Worm (Caenorhabditis elegans) whole organism, L3 larva: ENCODE data around the gene C03G6.17.
A peak's percentile ranks its signal among the peaks of the same experiment; 100 is the strongest.

ENCODE experiments used
- ZK546.5 ChIP-seq: sonication (generic microtip); optimal IDR thresholded peaks from 2 replicates; lab custom pipeline; 2017; ENCODE audit warnings: missing biosample characterization, missing genetic modification characterization
- aly-2 ChIP-seq: fragments of 150-350 bp; optimal IDR thresholded peaks from 2 replicates; lab custom pipeline; 2014; ENCODE audit warnings: missing biosample characterization, missing genetic modification characterization
- ama-1 ChIP-seq: fragments of 150-350 bp; optimal IDR thresholded peaks from 2 replicates; lab custom pipeline; 2018
- ceh-16 ChIP-seq: sonication (generic microtip); optimal IDR thresholded peaks from 2 replicates; lab custom pipeline; 2017; ENCODE audit warnings: missing biosample characterization, missing genetic modification characterization
- ceh-28 ChIP-seq: fragments of 150-350 bp; optimal IDR thresholded peaks from 2 replicates; lab custom pipeline; 2014; ENCODE audit warnings: missing biosample characterization, missing genetic modification reagents, missing genetic modification characterization
- ceh-82 ChIP-seq: fragments of 150-350 bp; optimal IDR thresholded peaks from 2 replicates; lab custom pipeline; 2014; ENCODE audit warnings: missing biosample characterization, missing genetic modification characterization
- ceh-9 ChIP-seq: sonication (generic microtip); optimal IDR thresholded peaks from 2 replicates; lab custom pipeline; 2018; ENCODE audit warnings: missing biosample characterization, missing genetic modification characterization
- daf-12 ChIP-seq: fragments of 150-350 bp; optimal IDR thresholded peaks from 2 replicates; lab custom pipeline; 2014; ENCODE audit warnings: missing biosample characterization, missing genetic modification reagents, missing genetic modification characterization
- egl-27 ChIP-seq: sonication (generic microtip); optimal IDR thresholded peaks from 4 replicates; lab custom pipeline; 2017; ENCODE audit warnings: missing biosample characterization, missing genetic modification reagents, missing genetic modification characterization
- elt-1 ChIP-seq: fragments of 150-350 bp; optimal IDR thresholded peaks from 2 replicates; lab custom pipeline; 2014; ENCODE audit warnings: missing biosample characterization, missing genetic modification characterization
- elt-2 ChIP-seq: sonication (generic microtip); optimal IDR thresholded peaks from 2 replicates; lab custom pipeline; 2016; ENCODE audit warnings: missing genetic modification reagents, mild to moderate bottlenecking, missing genetic modification characterization, missing compliant biosample characterization
- fkh-10 ChIP-seq: sonication (generic microtip); optimal IDR thresholded peaks from 2 replicates; lab custom pipeline; 2017; ENCODE audit warnings: missing biosample characterization, missing genetic modification reagents, missing genetic modification characterization
- fkh-2 ChIP-seq: fragments of 150-350 bp; optimal IDR thresholded peaks from 2 replicates; lab custom pipeline; 2014; ENCODE audit warnings: missing biosample characterization, missing genetic modification reagents, missing genetic modification characterization
- fos-1 ChIP-seq: fragments of 150-350 bp; optimal IDR thresholded peaks from 2 replicates; lab custom pipeline; 2014; ENCODE audit warnings: missing biosample characterization, missing genetic modification characterization
- jun-1 ChIP-seq: fragments of 150-350 bp; optimal IDR thresholded peaks from 2 replicates; lab custom pipeline; 2014; ENCODE audit warnings: missing biosample characterization, missing genetic modification reagents, missing genetic modification characterization
- lin-15B ChIP-seq: fragments of 150-350 bp; optimal IDR thresholded peaks from 2 replicates; lab custom pipeline; 2014; ENCODE audit warnings: missing biosample characterization, missing genetic modification characterization
- lsy-12 ChIP-seq: sonication (generic microtip); optimal IDR thresholded peaks from 2 replicates; lab custom pipeline; 2016; ENCODE audit warnings: mild to moderate bottlenecking, missing genetic modification characterization, missing compliant biosample characterization
- mdl-1 ChIP-seq: fragments of 150-350 bp; optimal IDR thresholded peaks from 2 replicates; lab custom pipeline; 2014; ENCODE audit warnings: missing biosample characterization, missing genetic modification characterization
- mml-1 ChIP-seq: fragments of 150-350 bp; sonication (generic microtip); optimal IDR thresholded peaks from 3 replicates; lab custom pipeline; 2014; ENCODE audit warnings: missing biosample characterization, missing genetic modification characterization
- nfya-1 ChIP-seq: sonication (generic microtip); optimal IDR thresholded peaks from 2 replicates; lab custom pipeline; 2017; ENCODE audit warnings: missing genetic modification characterization, mild to moderate bottlenecking, missing compliant biosample characterization, antibody characterized with exemption, moderate library complexity; ENCODE audit not compliant: insufficient read depth
- nhr-11 ChIP-seq: fragments of 150-350 bp; optimal IDR thresholded peaks from 2 replicates; lab custom pipeline; 2014; ENCODE audit warnings: missing biosample characterization, missing genetic modification characterization
- nhr-12 ChIP-seq: fragments of 150-350 bp; optimal IDR thresholded peaks from 2 replicates; lab custom pipeline; 2014; ENCODE audit warnings: missing biosample characterization, missing genetic modification characterization
- nhr-23 ChIP-seq: fragments of 150-350 bp; optimal IDR thresholded peaks from 2 replicates; lab custom pipeline; 2014; ENCODE audit warnings: missing biosample characterization, missing genetic modification reagents, missing genetic modification characterization
- nhr-237 ChIP-seq: fragments of 150-350 bp; optimal IDR thresholded peaks from 2 replicates; lab custom pipeline; 2014; ENCODE audit warnings: missing biosample characterization, missing genetic modification characterization
- nhr-25 ChIP-seq: sonication (generic microtip); optimal IDR thresholded peaks from 2 replicates; lab custom pipeline; 2017; ENCODE audit warnings: missing biosample characterization, missing genetic modification characterization
- nhr-28 ChIP-seq: fragments of 150-350 bp; optimal IDR thresholded peaks from 2 replicates; lab custom pipeline; 2014; ENCODE audit warnings: missing biosample characterization, missing genetic modification characterization
- nhr-77 ChIP-seq: fragments of 150-350 bp; optimal IDR thresholded peaks from 2 replicates; lab custom pipeline; 2014; ENCODE audit warnings: missing biosample characterization, missing genetic modification characterization
- pha-4 ChIP-seq: fragments of 150-350 bp; optimal IDR thresholded peaks from 2 replicates; lab custom pipeline; 2014; ENCODE audit warnings: missing biosample characterization, missing genetic modification reagents, missing genetic modification characterization
- pqm-1 ChIP-seq: fragments of 150-350 bp; optimal IDR thresholded peaks from 2 replicates; lab custom pipeline; 2017; ENCODE audit warnings: missing biosample characterization, missing genetic modification characterization, inconsistent platforms
- sea-2 ChIP-seq: fragments of 150-350 bp; sonication (generic microtip); optimal IDR thresholded peaks from 4 replicates; lab custom pipeline; 2014; ENCODE audit warnings: missing biosample characterization, missing genetic modification reagents, missing genetic modification characterization
- skn-1 ChIP-seq: fragments of 150-350 bp; optimal IDR thresholded peaks from 2 replicates; lab custom pipeline; 2014; ENCODE audit warnings: missing biosample characterization, missing genetic modification characterization
- snpc-4 ChIP-seq: fragments of 150-350 bp; optimal IDR thresholded peaks from 2 replicates; lab custom pipeline; 2014; ENCODE audit warnings: missing biosample characterization, missing genetic modification characterization
- tbx-2 ChIP-seq: sonication (generic microtip); optimal IDR thresholded peaks from 2 replicates; lab custom pipeline; 2016; ENCODE audit warnings: mild to moderate bottlenecking, missing genetic modification characterization, missing compliant biosample characterization
- unc-39 ChIP-seq: sonication (generic microtip); optimal IDR thresholded peaks from 4 replicates; lab custom pipeline; 2017; ENCODE audit warnings: missing biosample characterization, missing genetic modification characterization
- zag-1 ChIP-seq: fragments of 150-350 bp; optimal IDR thresholded peaks from 2 replicates; lab custom pipeline; 2014; ENCODE audit warnings: missing biosample characterization, missing genetic modification characterization
- ztf-11 ChIP-seq: fragments of 150-350 bp; optimal IDR thresholded peaks from 2 replicates; lab custom pipeline; 2014; ENCODE audit warnings: missing biosample characterization, missing genetic modification characterization
- ztf-4 ChIP-seq: fragments of 150-350 bp; optimal IDR thresholded peaks from 2 replicates; lab custom pipeline; 2014; ENCODE audit warnings: missing biosample characterization, missing genetic modification characterization

C03G6.17 gene

ce11 chrV:7400588-7400987 lies 19.7 kb upstream of the C03G6.17 start, which contains the start of gene srx-60:
srx-60 (plus strand) TSS chrV:7400888.
- no peak for TF ChIP-seq nhr-237 (tag; lab: Kevin White, UChicago)
- TF ChIP-seq egl-27: no peak
- TF ChIP-seq ceh-28: no peak
- no peak for TF ChIP-seq nhr-77 (tag; lab: Kevin White, UChicago)
- no peak for TF ChIP-seq ceh-16 (tag; lab: Kevin White, UChicago)
- no peak for TF ChIP-seq nhr-23 (tag; lab: Kevin White, UChicago)

DNA sequence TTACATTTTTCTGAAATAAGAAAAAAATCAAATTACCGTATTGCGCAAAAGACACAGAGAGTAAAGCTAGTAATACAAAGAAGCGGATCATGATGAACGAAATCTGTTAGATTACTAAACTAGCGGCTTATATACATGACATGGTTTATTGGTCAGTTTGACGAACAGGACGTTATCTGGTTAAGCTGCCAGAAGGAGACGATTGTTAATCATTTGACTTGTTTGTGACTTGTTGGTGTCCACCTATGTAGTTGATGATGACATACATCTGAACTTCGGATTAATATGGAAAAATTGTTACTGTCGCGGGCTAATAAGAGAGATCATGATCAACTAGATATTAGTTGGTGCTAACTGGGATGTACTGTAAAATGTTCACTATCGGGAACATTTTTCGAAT lies 19.2 kb upstream of the C03G6.17 start, which contains the start of gene cnc-9:
cnc-9 (minus strand) TSS at position 101 of the 400 bp plus-strand sequence.
- TF ChIP-seq nhr-237 (tag; lab: Kevin White, UChicago) (no peak), ZK546.5 (tag; lab: Kevin White, UChicago) (no peak), ztf-4 (tag; lab: Kevin White, UChicago) (no peak), mml-1 (no peak), aly-2 (tag; lab: Kevin White, UChicago) (no peak), nhr-23 (tag; lab: Kevin White, UChicago) (no peak), nhr-28 (tag; lab: Kevin White, UChicago) (no peak), ama-1 (lab: Kevin White, UChicago) (no peak), lsy-12 (tag; lab: Kevin White, UChicago) (no peak), snpc-4 (tag; lab: Kevin White, UChicago) (no peak), unc-39 (no peak), tbx-2 (tag; lab: Kevin White, UChicago) (no peak)

DNA sequence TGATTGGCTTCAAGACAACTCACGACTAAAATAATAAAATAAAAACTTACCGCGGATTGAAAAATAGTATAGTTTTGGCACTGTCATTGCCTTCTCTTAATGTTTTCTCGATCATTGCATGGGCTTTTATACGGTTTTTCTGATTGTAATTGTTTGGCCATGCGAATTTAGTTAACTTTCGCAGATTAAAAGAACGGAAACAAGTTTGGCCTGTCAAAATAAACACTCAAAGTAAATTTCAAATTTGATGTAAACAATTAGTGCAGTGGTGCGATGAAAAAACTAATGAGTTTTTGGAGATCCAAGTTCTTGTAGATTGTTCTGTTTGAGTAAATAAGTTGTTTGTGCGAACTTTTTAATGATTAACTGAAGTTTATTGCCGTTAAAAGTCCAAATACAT lies 18.3 kb upstream of the C03G6.17 start, which contains the start of gene gst-41:
gst-41 (minus strand) TSS at position 101 of the 400 bp plus-strand sequence.
- TF ChIP-seq tbx-2 (tag; lab: Kevin White, UChicago) (no peak), ceh-28 (no peak), snpc-4 (tag; lab: Kevin White, UChicago) (no peak), nhr-25 (no peak), nhr-12 (tag; lab: Kevin White, UChicago) (no peak), ceh-82 (tag; lab: Kevin White, UChicago) (no peak), zag-1 (tag; lab: Kevin White, UChicago) (no peak), egl-27 (no peak), mdl-1 (no peak), lsy-12 (tag; lab: Kevin White, UChicago) (no peak), nhr-11 (tag; lab: Kevin White, UChicago) (no peak), ztf-11 (tag; lab: Kevin White, UChicago) (no peak)

DNA sequence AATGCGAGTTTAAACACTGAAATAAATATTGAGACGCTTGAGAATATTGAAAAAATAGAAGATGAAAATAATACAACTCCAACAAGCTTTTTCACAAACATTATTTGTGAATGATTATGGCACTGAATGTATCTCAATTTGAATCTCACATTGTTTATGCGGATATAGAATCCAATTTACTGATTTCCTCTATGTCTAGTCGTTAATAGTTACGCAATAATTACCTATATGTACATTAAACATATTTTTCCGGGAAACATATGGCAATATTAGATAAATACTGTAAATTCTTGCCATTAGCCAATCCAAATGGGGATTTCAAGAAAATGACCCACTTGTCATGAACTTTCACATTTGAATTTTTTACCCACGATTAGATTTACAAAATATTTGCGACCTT lies 14.5 kb upstream of the C03G6.17 start, which contains the start of gene srx-9:
srx-9 (minus strand) TSS at position 101 of the 400 bp plus-strand sequence.
- no peak for TF ChIP-seq ztf-11 (tag; lab: Kevin White, UChicago)
- no peak for TF ChIP-seq aly-2 (tag; lab: Kevin White, UChicago)
- no peak for TF ChIP-seq nhr-12 (tag; lab: Kevin White, UChicago)
- TF ChIP-seq nhr-25: no peak
- no peak for TF ChIP-seq skn-1 (tag; lab: Kevin White, UChicago)
- TF ChIP-seq lsy-12 (tag; lab: Kevin White, UChicago): no peak
- no peak for TF ChIP-seq ceh-16 (tag; lab: Kevin White, UChicago)
- no peak for TF ChIP-seq zag-1 (tag; lab: Kevin White, UChicago)
- TF ChIP-seq jun-1 (tag; lab: Kevin White, UChicago): no peak
- TF ChIP-seq nhr-237 (tag; lab: Kevin White, UChicago): no peak
- no peak for TF ChIP-seq egl-27
- TF ChIP-seq nhr-77 (tag; lab: Kevin White, UChicago): no peak
- TF ChIP-seq ceh-9 (tag; lab: Kevin White, UChicago): no peak
- no peak for TF ChIP-seq ztf-4 (tag; lab: Kevin White, UChicago)
- no peak for TF ChIP-seq lin-15B
- no peak for TF ChIP-seq fos-1

- no peak for TF ChIP-seq nhr-12 (tag; lab: Kevin White, UChicago)
- TF ChIP-seq daf-12 (tag; lab: Kevin White, UChicago): no peak
- TF ChIP-seq skn-1 (tag; lab: Kevin White, UChicago): no peak
- TF ChIP-seq pha-4 (tag; lab: Kevin White, UChicago): peak; percentile 48
- no peak for TF ChIP-seq nhr-11 (tag; lab: Kevin White, UChicago)
- TF ChIP-seq ceh-82 (tag; lab: Kevin White, UChicago): no peak
- peak; percentile 9 for TF ChIP-seq pqm-1 (tag; lab: Kevin White, UChicago)
- TF ChIP-seq snpc-4 (tag; lab: Kevin White, UChicago): no peak
- TF ChIP-seq ceh-28: no peak
- TF ChIP-seq nfya-1 (tag; lab: Kevin White, UChicago): no peak
- peak; percentile 60 for TF ChIP-seq elt-2 (tag; lab: Kevin White, UChicago)
- TF ChIP-seq jun-1 (tag; lab: Kevin White, UChicago): no peak
- TF ChIP-seq fkh-2: no peak
- TF ChIP-seq elt-1 (tag; lab: Kevin White, UChicago): no peak
- TF ChIP-seq mdl-1: no peak
- no peak for TF ChIP-seq sea-2 (GFP tag; lab: Kevin White, UChicago)
- no peak for TF ChIP-seq ztf-4 (tag; lab: Kevin White, UChicago)
- TF ChIP-seq fkh-10 (GFP tag; lab: Kevin White, UChicago): no peak
Measured at ce11 chrV:7391933-7392332, 11.0 kb upstream of the C03G6.17 start, which contains the start of gene fbxa-105. fbxa-105 (minus strand) TSS chrV:7392029.
